Worm (Caenorhabditis elegans) whole organism, young adult: ENCODE data around the gene fbxb-71.

ENCODE experiments used
- B0336.3 ChIP-seq: fragments of 200-800 bp; sonication (Bioruptor generic); IDR thresholded peaks from 2 replicates; pipeline ENCODE4 v1.3.6; 2022; ENCODE audit warnings: missing genetic modification characterization, missing compliant biosample characterization
- F33H1.4 ChIP-seq: fragments of 200-800 bp; sonication (Bioruptor generic); IDR thresholded peaks from 2 replicates; pipeline ENCODE4 v1.3.6; 2022; ENCODE audit warnings: missing genetic modification reagents, missing genetic modification characterization, missing compliant biosample characterization
- F49E8.2 ChIP-seq: sonication (generic microtip); optimal IDR thresholded peaks from 3 replicates; lab custom pipeline; 2017; ENCODE audit warnings: missing genetic modification characterization, mild to moderate bottlenecking, missing compliant biosample characterization, antibody characterized with exemption, moderate library complexity; ENCODE audit not compliant: insufficient read depth
- T07F8.4 ChIP-seq: sonication (generic microtip); optimal IDR thresholded peaks from 2 replicates; lab custom pipeline; 2016; ENCODE audit warnings: mild to moderate bottlenecking, missing genetic modification characterization, moderate library complexity, missing compliant biosample characterization
- Y79H2A.3 ChIP-seq: fragments of 200-800 bp; sonication (Bioruptor generic); conservative IDR thresholded peaks from 2 replicates; pipeline ENCODE4 v1.3.6; 2022; ENCODE audit warnings: missing genetic modification reagents, missing genetic modification characterization, missing compliant biosample characterization
- akir-1 ChIP-seq: fragments of 200-800 bp; sonication (Bioruptor generic); optimal IDR thresholded peaks from 2 replicates; lab custom pipeline; 2018; ENCODE audit warnings: mild to moderate bottlenecking, missing genetic modification characterization, moderate library complexity, missing compliant biosample characterization
- bed-1 ChIP-seq: fragments of 200-800 bp; sonication (Bioruptor generic); IDR thresholded peaks from 2 replicates; pipeline ENCODE4 v1.3.6; 2022; ENCODE audit warnings: missing genetic modification reagents, missing genetic modification characterization, missing compliant biosample characterization
- ceh-27 ChIP-seq: fragments of 200-800 bp; sonication (Bioruptor generic); optimal IDR thresholded peaks from 2 replicates; lab custom pipeline; 2018; ENCODE audit warnings: mild to moderate bottlenecking, missing genetic modification characterization, moderate library complexity, missing compliant biosample characterization
- ceh-79 ChIP-seq: sonication (generic microtip); optimal IDR thresholded peaks from 2 replicates; lab custom pipeline; 2017; ENCODE audit warnings: mild to moderate bottlenecking, missing genetic modification characterization, missing compliant biosample characterization
- ceh-91 ChIP-seq: fragments of 200-800 bp; sonication (Bioruptor generic); IDR thresholded peaks from 2 replicates; pipeline ENCODE4 v1.3.6; 2022; ENCODE audit warnings: missing genetic modification reagents, missing genetic modification characterization, missing compliant biosample characterization
- dox-1 ChIP-seq: fragments of 200-800 bp; sonication (Bioruptor generic); IDR thresholded peaks from 2 replicates; pipeline ENCODE4 v1.3.6; 2022; ENCODE audit warnings: missing genetic modification reagents, missing genetic modification characterization, missing compliant biosample characterization
- efl-1 ChIP-seq: fragments of 150-350 bp; optimal IDR thresholded peaks from 2 replicates; lab custom pipeline; 2014; ENCODE audit warnings: missing biosample characterization, missing genetic modification reagents, missing genetic modification characterization
- ets-4 ChIP-seq: fragments of 200-800 bp; sonication (Bioruptor generic); optimal IDR thresholded peaks from 2 replicates; lab custom pipeline; 2018; ENCODE audit warnings: mild to moderate bottlenecking, missing genetic modification characterization, missing compliant biosample characterization
- fkh-3 ChIP-seq: sonication (generic microtip); optimal IDR thresholded peaks from 2 replicates; lab custom pipeline; 2016; ENCODE audit warnings: mild to moderate bottlenecking, missing genetic modification characterization, missing compliant biosample characterization
- hlh-26 ChIP-seq: fragments of 200-800 bp; sonication (Bioruptor generic); conservative IDR thresholded peaks from 2 replicates; pipeline ENCODE4 v1.3.6; 2022; ENCODE audit warnings: missing genetic modification reagents, missing genetic modification characterization, missing compliant biosample characterization
- hmg-20 ChIP-seq: fragments of 200-800 bp; sonication (Bioruptor generic); IDR thresholded peaks from 2 replicates; pipeline ENCODE4 v1.3.6; 2022; ENCODE audit warnings: missing genetic modification reagents, missing genetic modification characterization, missing compliant biosample characterization
- lag-1 ChIP-seq: fragments of 200-800 bp; sonication (Bioruptor generic); IDR thresholded peaks from 2 replicates; pipeline ENCODE4 v1.3.6; 2022; ENCODE audit warnings: missing genetic modification reagents, missing genetic modification characterization, missing compliant biosample characterization
- madf-8 ChIP-seq: fragments of 200-800 bp; sonication (Bioruptor generic); conservative IDR thresholded peaks from 2 replicates; pipeline ENCODE4 v1.3.6; 2022; ENCODE audit warnings: missing genetic modification reagents, missing genetic modification characterization, missing compliant biosample characterization
- mel-28 ChIP-seq: sonication (generic microtip); optimal IDR thresholded peaks from 2 replicates; lab custom pipeline; 2016; ENCODE audit warnings: borderline replicate concordance, mild to moderate bottlenecking, missing genetic modification characterization, missing compliant biosample characterization
- nfya-2 ChIP-seq: fragments of 200-800 bp; sonication (Bioruptor generic); IDR thresholded peaks from 2 replicates; pipeline ENCODE4 v1.3.6; 2022; ENCODE audit warnings: missing genetic modification reagents, missing genetic modification characterization, missing compliant biosample characterization
- nfyb-1 ChIP-seq: fragments of 200-800 bp; sonication (Bioruptor generic); IDR thresholded peaks from 2 replicates; pipeline ENCODE4 v1.3.6; 2022; ENCODE audit warnings: missing genetic modification reagents, missing genetic modification characterization, missing compliant biosample characterization
- nhr-27 ChIP-seq: fragments of 200-800 bp; sonication (Bioruptor generic); optimal IDR thresholded peaks from 2 replicates; lab custom pipeline; 2018; ENCODE audit warnings: mild to moderate bottlenecking, missing genetic modification characterization, moderate library complexity, missing compliant biosample characterization
- nhr-80 ChIP-seq: sonication (generic microtip); optimal IDR thresholded peaks from 2 replicates; lab custom pipeline; 2016; ENCODE audit warnings: missing genetic modification characterization, missing compliant biosample characterization
- nhr-90 ChIP-seq: sonication (generic microtip); optimal IDR thresholded peaks from 2 replicates; lab custom pipeline; 2016; ENCODE audit warnings: missing genotype, mild to moderate bottlenecking, missing genetic modification characterization, missing compliant biosample characterization
- repo-1 ChIP-seq: sonication (generic microtip); optimal IDR thresholded peaks from 2 replicates; lab custom pipeline; 2017; ENCODE audit warnings: mild to moderate bottlenecking, missing genetic modification characterization, missing compliant biosample characterization
- somi-1 ChIP-seq: fragments of 200-800 bp; sonication (Bioruptor generic); optimal IDR thresholded peaks from 2 replicates; lab custom pipeline; 2018; ENCODE audit warnings: mild to moderate bottlenecking, missing genetic modification characterization, missing compliant biosample characterization
- tbp1 ChIP-seq: fragments of 200-800 bp; sonication (Bioruptor generic); optimal IDR thresholded peaks from 2 replicates; lab custom pipeline; 2018; ENCODE audit warnings: mild to moderate bottlenecking, missing genetic modification characterization, missing compliant biosample characterization
- unc-130 ChIP-seq: sonication (generic microtip); optimal IDR thresholded peaks from 2 replicates; lab custom pipeline; 2016; ENCODE audit warnings: missing genetic modification reagents, missing genetic modification characterization, missing compliant biosample characterization
- xnd-1 ChIP-seq: sonication (generic microtip); optimal IDR thresholded peaks from 2 replicates; lab custom pipeline; 2016; ENCODE audit warnings: missing genotype, missing genetic modification reagents, missing genetic modification characterization, missing compliant biosample characterization
- zfh-2 ChIP-seq: fragments of 200-800 bp; sonication (Bioruptor generic); conservative IDR thresholded peaks from 2 replicates; pipeline ENCODE4 v1.3.6; 2022; ENCODE audit warnings: missing genetic modification reagents, missing genetic modification characterization, missing compliant biosample characterization
- ztf-18 ChIP-seq: sonication (generic microtip); optimal IDR thresholded peaks from 2 replicates; lab custom pipeline; 2016; ENCODE audit warnings: missing genotype, mild to moderate bottlenecking, missing genetic modification characterization, missing compliant biosample characterization

Gene fbxb-71

DNA sequence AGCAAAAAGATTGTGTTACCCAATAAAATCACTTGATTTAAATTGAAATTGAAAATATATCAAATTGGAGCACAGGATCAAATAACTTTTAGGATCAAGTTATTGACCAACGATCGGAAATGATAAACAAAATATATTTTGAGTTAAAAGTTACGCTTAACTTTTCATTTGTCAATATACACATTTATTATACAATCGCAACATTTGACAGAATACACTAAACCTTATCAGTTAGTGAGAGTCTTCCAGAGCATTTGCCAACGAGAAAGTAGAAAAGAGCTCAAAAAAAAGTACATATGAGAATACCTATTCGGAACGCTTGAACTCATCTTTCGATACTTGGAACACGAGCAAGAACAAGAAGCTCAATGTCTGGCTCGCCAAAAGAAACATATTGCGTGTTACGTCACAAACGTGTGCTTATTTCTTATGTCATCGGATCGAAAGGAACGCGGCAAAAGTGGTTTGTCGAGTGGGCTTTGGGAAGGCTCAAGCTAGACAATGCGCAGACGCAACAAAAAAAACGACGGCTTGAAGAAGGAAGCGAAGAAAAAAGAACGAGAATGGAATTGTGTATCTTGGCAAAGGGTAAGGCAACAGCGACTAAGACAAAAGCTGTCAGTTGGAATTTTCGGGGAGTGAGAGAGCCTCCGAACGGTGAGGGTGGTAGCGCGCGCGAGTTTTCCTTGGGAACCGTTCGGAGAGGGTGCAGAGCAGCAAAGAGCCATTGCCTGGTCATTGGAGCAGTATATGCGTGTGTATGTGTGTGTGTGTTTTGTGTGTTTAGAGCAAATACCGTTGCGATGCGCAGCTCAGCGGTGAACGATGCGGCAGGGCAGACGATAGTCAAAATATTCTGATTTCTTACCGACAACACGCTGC lies 36.1 kb upstream of the fbxb-71 start:
- TF ChIP-seq T07F8.4 (tag; lab: Kevin White, UChicago) (no peak), zfh-2 (GFP tag; lab: Robert Waterston, UW) (peak; percentile 77), nhr-90 (tag; lab: Kevin White, UChicago) (no peak), F33H1.4 (GFP tag; lab: Robert Waterston, UW) (no peak), ceh-27 (GFP tag; lab: Kevin White, UChicago) (peak; percentile 17), Y79H2A.3 (GFP tag; lab: Robert Waterston, UW) (no peak), ceh-79 (tag; lab: Kevin White, UChicago) (no peak)

DNA sequence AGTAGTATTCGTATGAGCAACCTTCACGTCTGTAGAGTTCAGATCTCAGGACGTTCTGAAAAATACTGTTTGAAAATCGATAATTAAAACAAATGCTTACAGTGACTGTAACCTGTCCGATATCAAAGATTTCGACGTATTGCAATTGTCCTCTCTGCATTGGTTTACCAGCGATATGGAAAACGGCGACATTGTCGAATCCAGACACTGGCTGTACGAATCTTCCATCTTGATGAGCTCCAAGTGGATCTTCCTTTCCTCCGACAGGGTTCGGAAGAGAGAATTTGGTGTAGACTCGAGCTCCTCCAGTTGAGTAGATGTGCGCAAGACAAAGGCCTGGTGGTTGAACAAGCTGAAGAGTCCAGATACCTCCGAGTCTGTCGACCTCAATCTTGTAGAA lies 34.0 kb upstream of the fbxb-71 start:
- TF ChIP-seq B0336.3 (no peak), efl-1 (GFP tag; lab: Kevin White, UChicago) (no peak), fkh-3 (tag; lab: Kevin White, UChicago) (no peak), xnd-1 (tag; lab: Kevin White, UChicago) (no peak), ceh-79 (tag; lab: Kevin White, UChicago) (no peak), F49E8.2 (tag; lab: Kevin White, UChicago) (no peak), lag-1 (GFP tag; lab: Robert Waterston, UW) (no peak)

DNA sequence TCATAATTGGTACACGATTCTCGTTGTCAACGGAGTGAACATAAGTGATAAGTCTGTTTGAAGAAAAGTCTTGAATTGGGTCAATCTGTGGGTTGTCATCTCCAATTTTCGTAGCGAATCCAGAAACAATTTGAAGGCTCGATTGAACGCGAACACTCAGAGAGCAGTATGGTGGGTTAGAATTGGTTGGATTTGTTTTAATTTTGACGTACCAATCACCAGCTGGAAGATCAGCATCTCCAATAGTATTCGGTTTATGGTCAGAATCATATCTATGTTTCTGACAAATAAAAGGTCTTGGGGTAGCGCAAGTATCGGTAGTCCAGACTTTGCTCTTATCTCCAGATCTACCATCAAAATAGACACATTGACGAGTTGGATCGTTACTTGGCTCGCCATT lies 32.1 kb upstream of the fbxb-71 start:
- TF ChIP-seq nfyb-1 (GFP tag; lab: Robert Waterston, UW) = no peak
- TF ChIP-seq, all 124 proteins: peak for 0

DNA sequence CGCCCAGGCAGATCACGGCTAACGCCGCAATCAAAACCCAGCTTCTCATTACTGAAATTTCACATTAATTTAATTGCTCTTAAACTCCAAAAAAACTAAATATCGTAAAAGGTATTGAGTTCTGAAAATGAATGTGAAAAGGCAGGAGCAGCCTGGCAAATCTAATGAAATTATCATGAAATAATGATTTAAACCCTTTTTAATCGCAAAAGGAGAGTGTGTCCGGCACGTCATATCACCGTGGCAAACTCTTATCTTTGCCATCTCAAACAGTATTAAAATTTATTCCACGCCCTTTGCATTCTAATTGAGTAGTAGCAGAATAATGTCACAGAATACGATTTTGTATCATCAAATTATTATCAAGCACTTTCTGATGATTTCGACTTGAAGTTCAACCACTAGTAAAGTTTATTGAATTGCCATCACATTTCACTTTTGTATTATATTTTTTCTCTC lies 27.3 kb upstream of the fbxb-71 start, which contains the start of gene F28B4.3:
F28B4.3 (minus strand) TSS at position 51 of the 459 bp plus-strand sequence.
- TF ChIP-seq bed-1 (GFP tag; lab: Robert Waterston, UW) (no peak), nhr-27 (tag; lab: Kevin White, UChicago) (no peak), tbp1 (no peak), mel-28 (tag; lab: Kevin White, UChicago) (no peak), ceh-91 (no peak), ztf-18 (tag; lab: Kevin White, UChicago) (no peak), nfya-2 (GFP tag; lab: Robert Waterston, UW) (no peak), xnd-1 (tag; lab: Kevin White, UChicago) (no peak), ets-4 (GFP tag; lab: Kevin White, UChicago) (peak; percentile 54), somi-1 (GFP tag; lab: Kevin White, UChicago) (no peak), hlh-26 (GFP tag; lab: Robert Waterston, UW) (no peak), unc-130 (GFP tag; lab: Kevin White, UChicago) (no peak), hmg-20 (GFP tag; lab: Robert Waterston, UW) (no peak), akir-1 (GFP tag; lab: Kevin White, UChicago) (no peak), nhr-80 (tag; lab: Kevin White, UChicago) (peak; percentile 96), madf-8 (GFP tag; lab: Robert Waterston, UW) (no peak), dox-1 (GFP tag; lab: Robert Waterston, UW) (0 out of 2 replicates have a peak, but pooled peaks have one; percentile 27), repo-1 (tag; lab: Kevin White, UChicago) (peak; percentile 78)
